Worm (Caenorhabditis elegans) whole organism, L1 larva: ENCODE results near the gene F17C8.3.
"Not testable (repeated sequence)": the region's sequence is repeated elsewhere in the genome, so short reads cannot be mapped to it uniquely, and the experiment has no call there.

Experiments
- C04F5.9 ChIP-seq: sonication (generic microtip); optimal IDR thresholded peaks from 2 replicates; lab custom pipeline; 2016; ENCODE audit warnings: missing genetic modification characterization, missing compliant biosample characterization
- C16A3.4 ChIP-seq: fragments of 150-350 bp; optimal IDR thresholded peaks from 2 replicates; lab custom pipeline; 2014; ENCODE audit warnings: missing biosample characterization, missing genetic modification characterization
- Y116A8C.19 ChIP-seq: sonication (generic microtip); optimal IDR thresholded peaks from 2 replicates; lab custom pipeline; 2016; ENCODE audit warnings: missing compliant biosample characterization, missing genetic modification characterization, borderline replicate concordance
- aha-1 ChIP-seq: fragments of 150-350 bp; optimal IDR thresholded peaks from 2 replicates; lab custom pipeline; 2014; ENCODE audit warnings: missing biosample characterization, missing genetic modification characterization
- ama-1 ChIP-seq: fragments of 150-350 bp; optimal IDR thresholded peaks from 2 replicates; lab custom pipeline; 2014
- ceh-88 ChIP-seq: fragments of 200-800 bp; sonication (Bioruptor generic); IDR thresholded peaks from 2 replicates; pipeline ENCODE4 v1.3.6; 2022; ENCODE audit warnings: missing genetic modification characterization, missing compliant biosample characterization
- dpl-1 ChIP-seq, 3 experiments: fragments of 150-350 bp in 2 of 3; sonication (generic microtip) in 1 of 3; optimal IDR thresholded peaks; 2 replicates each; lab custom pipeline; 2014 to 2017; ENCODE audit warnings: missing biosample characterization in 3 of 3, missing genetic modification characterization in 3 of 3, missing genetic modification reagents in 3 of 3
- dsc-1 ChIP-seq: sonication (generic microtip); optimal IDR thresholded peaks from 2 replicates; lab custom pipeline; 2016; ENCODE audit warnings: mild to moderate bottlenecking, missing genetic modification characterization, missing compliant biosample characterization
- efl-1 ChIP-seq, 4 experiments: fragments of 150-350 bp; optimal IDR thresholded peaks in 3 of 4; peaks in 1 of 4; 1 replicate in 1 of 4; 2 replicates in 3 of 4; lab custom pipeline; 2014; ENCODE audit warnings: missing biosample characterization in 2 of 4, missing genetic modification characterization in 2 of 4, missing genetic modification reagents in 2 of 4
- egl-13 ChIP-seq: sonication (generic microtip); optimal IDR thresholded peaks from 2 replicates; lab custom pipeline; 2016; ENCODE audit warnings: missing genotype, missing genetic modification reagents, missing genetic modification characterization, missing compliant biosample characterization
- egl-27 ChIP-seq, 2 experiments: fragments of 150-350 bp in 1 of 2; sonication (generic microtip); optimal IDR thresholded peaks; 3 replicates each; lab custom pipeline; 2017 to 2018; ENCODE audit warnings: missing biosample characterization in 2 of 2, missing genetic modification characterization in 2 of 2, missing genetic modification reagents in 2 of 2
- elt-3 ChIP-seq, 6 experiments: fragments of 150-350 bp in 1 of 6; sonication (generic microtip); optimal IDR thresholded peaks; 2 replicates each; lab custom pipeline; 2017 to 2018; ENCODE audit warnings: missing biosample characterization in 6 of 6, missing genetic modification characterization in 6 of 6, inconsistent platforms in 1 of 6
- ets-5 ChIP-seq: fragments of 200-800 bp; sonication (Bioruptor generic); IDR thresholded peaks from 2 replicates; pipeline ENCODE4 v1.3.6; 2022; ENCODE audit warnings: missing genetic modification characterization, missing compliant biosample characterization
- grh-1 ChIP-seq: fragments of 200-800 bp; sonication (Bioruptor generic); IDR thresholded peaks from 2 replicates; pipeline ENCODE4 v1.3.6; 2022; ENCODE audit warnings: missing genetic modification reagents, missing genetic modification characterization, missing compliant biosample characterization
- hpl-2 ChIP-seq: fragments of 150-350 bp; optimal IDR thresholded peaks from 2 replicates; lab custom pipeline; 2014; ENCODE audit warnings: missing biosample characterization, missing genetic modification reagents, missing genetic modification characterization
- irx-1 ChIP-seq: sonication (generic microtip); optimal IDR thresholded peaks from 2 replicates; lab custom pipeline; 2016; ENCODE audit warnings: missing genetic modification characterization, missing compliant biosample characterization
- isw-1 ChIP-seq: fragments of 200-800 bp; sonication (Bioruptor generic); IDR thresholded peaks from 2 replicates; pipeline ENCODE4 v1.3.6; 2022; ENCODE audit warnings: missing genetic modification characterization, missing compliant biosample characterization
- lin-14 ChIP-seq: fragments of 200-800 bp; sonication (Bioruptor generic); optimal IDR thresholded peaks from 2 replicates; lab custom pipeline; 2018; ENCODE audit warnings: mild to moderate bottlenecking, missing genetic modification characterization, moderate library complexity, missing compliant biosample characterization
- lir-3 ChIP-seq: sonication (generic microtip); optimal IDR thresholded peaks from 2 replicates; lab custom pipeline; 2016; ENCODE audit warnings: mild to moderate bottlenecking, missing genetic modification characterization, moderate library complexity, missing compliant biosample characterization; ENCODE audit not compliant: poor library complexity
- lsy-2 ChIP-seq, 2 experiments: fragments of 150-350 bp; optimal IDR thresholded peaks; 2 replicates each; lab custom pipeline; 2014; ENCODE audit warnings: missing biosample characterization in 2 of 2, missing genetic modification characterization in 2 of 2
- mab-9 ChIP-seq: fragments of 200-800 bp; sonication (Bioruptor generic); IDR thresholded peaks from 2 replicates; pipeline ENCODE4 v1.3.6; 2022; ENCODE audit warnings: missing genetic modification reagents, missing genetic modification characterization, missing compliant biosample characterization
- mef-2 ChIP-seq: fragments of 150-350 bp; optimal IDR thresholded peaks from 2 replicates; lab custom pipeline; 2014; ENCODE audit warnings: missing biosample characterization, missing genetic modification characterization
- mep-1 ChIP-seq: fragments of 150-350 bp; optimal IDR thresholded peaks from 2 replicates; lab custom pipeline; 2014; ENCODE audit warnings: missing biosample characterization, missing genetic modification characterization
- nhr-11 ChIP-seq: fragments of 150-350 bp; optimal IDR thresholded peaks from 2 replicates; lab custom pipeline; 2014; ENCODE audit warnings: missing biosample characterization, missing genetic modification characterization
- nhr-19 ChIP-seq: fragments of 200-800 bp; sonication (Bioruptor generic); conservative IDR thresholded peaks from 2 replicates; pipeline ENCODE4 v1.3.6; 2022; ENCODE audit warnings: missing genetic modification characterization, missing compliant biosample characterization
- nhr-20 ChIP-seq: sonication (generic microtip); optimal IDR thresholded peaks from 2 replicates; lab custom pipeline; 2016; ENCODE audit warnings: mild to moderate bottlenecking, missing genetic modification characterization, missing compliant biosample characterization
- nhr-237 ChIP-seq: fragments of 150-350 bp; optimal IDR thresholded peaks from 2 replicates; lab custom pipeline; 2014; ENCODE audit warnings: missing biosample characterization, missing genetic modification characterization
- nhr-28 ChIP-seq: fragments of 150-350 bp; optimal IDR thresholded peaks from 2 replicates; lab custom pipeline; 2014; ENCODE audit warnings: missing biosample characterization, missing genetic modification characterization
- nhr-77 ChIP-seq: fragments of 150-350 bp; optimal IDR thresholded peaks from 2 replicates; lab custom pipeline; 2014; ENCODE audit warnings: missing biosample characterization, missing genetic modification characterization
- pqm-1 ChIP-seq: sonication (generic microtip); optimal IDR thresholded peaks from 3 replicates; lab custom pipeline; 2017; ENCODE audit warnings: missing biosample characterization, missing genetic modification characterization
- rnt-1 ChIP-seq: sonication (generic microtip); optimal IDR thresholded peaks from 2 replicates; lab custom pipeline; 2016; ENCODE audit warnings: mild to moderate bottlenecking, missing genetic modification characterization, moderate library complexity, missing compliant biosample characterization
- skn-1 ChIP-seq: fragments of 150-350 bp; optimal IDR thresholded peaks from 2 replicates; lab custom pipeline; 2014; ENCODE audit warnings: missing biosample characterization, missing genetic modification characterization
- snu-23 ChIP-seq: sonication (generic microtip); optimal IDR thresholded peaks from 2 replicates; lab custom pipeline; 2016; ENCODE audit warnings: missing genetic modification characterization, missing compliant biosample characterization
- sptf-1 ChIP-seq: fragments of 150-350 bp; optimal IDR thresholded peaks from 2 replicates; lab custom pipeline; 2014; ENCODE audit warnings: missing biosample characterization, missing genetic modification characterization
- tbx-2 ChIP-seq: sonication (generic microtip); optimal IDR thresholded peaks from 2 replicates; lab custom pipeline; 2016; ENCODE audit warnings: missing genetic modification characterization, missing compliant biosample characterization
- tlp-1 ChIP-seq: fragments of 150-350 bp; optimal IDR thresholded peaks from 2 replicates; lab custom pipeline; 2014; ENCODE audit warnings: missing biosample characterization, missing genetic modification characterization
- unc-130 ChIP-seq: fragments of 150-350 bp; optimal IDR thresholded peaks from 2 replicates; lab custom pipeline; 2017; ENCODE audit warnings: missing biosample characterization, missing genetic modification characterization, inconsistent platforms
- unc-30 ChIP-seq: sonication (generic microtip); optimal IDR thresholded peaks from 2 replicates; lab custom pipeline; 2017; ENCODE audit warnings: missing biosample characterization, missing genetic modification characterization
- unc-86 ChIP-seq: sonication (generic microtip); optimal IDR thresholded peaks from 2 replicates; lab custom pipeline; 2016; ENCODE audit warnings: missing genetic modification characterization, missing compliant biosample characterization
- unc-98 ChIP-seq: fragments of 200-800 bp; sonication (Bioruptor generic); IDR thresholded peaks from 2 replicates; pipeline ENCODE4 v1.3.6; 2022; ENCODE audit warnings: missing genetic modification characterization, missing compliant biosample characterization
- ztf-4 ChIP-seq: fragments of 150-350 bp; optimal IDR thresholded peaks from 2 replicates; lab custom pipeline; 2014; ENCODE audit warnings: missing biosample characterization, missing genetic modification characterization

Gene F17C8.3

DNA sequence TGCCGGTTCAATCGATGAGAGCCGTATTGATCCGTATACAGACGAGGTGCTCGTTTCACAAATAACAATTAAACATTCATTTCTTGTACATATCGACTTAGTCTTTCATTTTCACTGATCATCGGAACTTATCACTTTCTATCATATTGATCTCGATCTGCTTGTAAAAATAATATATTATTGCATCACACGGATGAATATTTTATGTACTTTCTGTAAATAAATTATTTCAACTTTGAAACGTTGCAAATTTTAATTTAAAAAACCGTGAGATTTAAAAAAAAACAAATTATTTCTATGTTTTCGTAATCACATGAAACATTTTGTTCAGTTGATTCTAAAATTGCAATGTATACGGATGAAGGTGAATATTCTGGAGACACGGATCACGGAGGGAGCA is 10.9 kb downstream of the F17C8.3 start, which contains the start of gene twk-6:
Gene twk-6, plus strand, starts transcription at position 301 of the 400 bp plus-strand sequence.
- not testable (repeated sequence) for TF ChIP-seq nhr-237 (tag; lab: Kevin White, UChicago); sptf-1 (tag; lab: Kevin White, UChicago); hpl-2

DNA sequence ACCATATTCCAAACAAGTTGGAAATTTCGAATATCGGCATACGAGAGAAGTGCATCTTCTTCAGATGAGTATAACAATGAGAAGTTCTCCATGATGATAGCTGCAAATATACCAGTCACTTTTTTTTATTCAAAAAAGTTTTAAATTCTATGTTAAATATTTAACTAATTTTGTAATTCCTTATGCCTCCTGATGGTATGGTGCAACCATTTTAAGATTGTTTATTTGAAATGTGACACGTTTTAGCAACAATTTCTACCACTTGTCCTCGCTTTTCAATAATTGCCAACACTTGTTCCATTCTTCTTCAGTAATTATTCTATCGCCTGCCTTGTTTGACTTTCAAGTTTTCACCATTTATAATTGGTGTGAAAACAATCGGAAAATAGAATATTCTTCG is 14.2 kb downstream of the F17C8.3 start, which contains the start of gene F17C8.6:
Gene F17C8.6, minus strand, starts transcription at position 101 of the 400 bp plus-strand sequence.
- no peak for TF ChIP-seq skn-1
- TF ChIP-seq nhr-19: no peak
- no peak for TF ChIP-seq mef-2
- no peak for TF ChIP-seq unc-86
- TF ChIP-seq unc-130 (tag; lab: Kevin White, UChicago): no peak
- TF ChIP-seq irx-1: no peak
- no peak for TF ChIP-seq dpl-1 (GFP tag; optimal IDR thresholded peaks at IDR 0.05; lab: Kevin White, UChicago)
- no peak for TF ChIP-seq unc-30
- no peak for TF ChIP-seq egl-27 (tag; optimal IDR thresholded peaks at IDR 0.05; lab: Kevin White, UChicago)
- no peak for TF ChIP-seq isw-1
- TF ChIP-seq ceh-88: no peak
- TF ChIP-seq C16A3.4 (tag; lab: Kevin White, UChicago): no peak
- TF ChIP-seq dsc-1 (tag; lab: Kevin White, UChicago): no peak
- no peak for TF ChIP-seq rnt-1 (tag; lab: Kevin White, UChicago)
- TF ChIP-seq lin-14 (GFP tag; lab: Kevin White, UChicago): no peak
- TF ChIP-seq sptf-1 (tag; lab: Kevin White, UChicago): no peak
- TF ChIP-seq ztf-4: no peak

DNA sequence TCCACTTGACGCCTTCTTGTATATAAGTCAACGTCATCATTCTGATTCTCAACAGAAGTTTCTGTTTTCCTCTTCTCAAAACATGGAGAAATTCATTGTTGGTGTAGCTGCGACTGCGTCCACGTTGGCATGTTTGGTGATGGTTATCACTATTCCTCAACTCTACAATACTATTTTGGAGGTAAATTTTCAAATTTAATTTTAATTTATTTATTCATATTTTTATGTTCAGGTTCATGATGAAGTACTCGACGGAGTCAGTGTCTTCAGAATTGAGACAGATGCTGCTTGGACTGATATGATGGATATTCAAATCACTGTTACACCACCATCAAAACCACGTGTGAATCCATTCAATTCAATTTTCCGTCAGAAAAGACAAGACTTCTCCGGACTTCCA is 16.4 kb downstream of the F17C8.3 start, which contains the start of gene col-89:
Gene col-89, plus strand, starts transcription at position 19 of the 400 bp plus-strand sequence.
- TF ChIP-seq aha-1 (tag; lab: Kevin White, UChicago) (no peak), ets-5 (GFP tag; lab: Robert Waterston, UW) (no peak), efl-1 (optimal IDR thresholded peaks at IDR 0.05; lab: Kevin White, UChicago) (no peak), efl-1 (GFP tag; optimal IDR thresholded peaks at IDR 0.05 in 1 of 2; lab: Kevin White, UChicago) (peak in 1 of 2 experiments; percentile 66)
- TF ChIP-seq, all 84 proteins: peak for 1

- TF ChIP-seq lir-3 (tag; lab: Kevin White, UChicago): no peak
- TF ChIP-seq tlp-1 (tag; lab: Kevin White, UChicago): no peak
- TF ChIP-seq efl-1 (optimal IDR thresholded peaks at IDR 0.05; lab: Kevin White, UChicago): no peak
- TF ChIP-seq efl-1 (GFP tag; optimal IDR thresholded peaks at IDR 0.05 in 1 of 2; lab: Kevin White, UChicago): peak in 1 of 2 experiments; percentile 10
These were observed 16.9 kb downstream of the F17C8.3 start for ce11 chrIII:4748666-4749065.

ce11 chrIII:4752569-4752968 is 20.8 kb downstream of the F17C8.3 start:
- TF ChIP-seq lsy-2 (tag; optimal IDR thresholded peaks at IDR 0.05; lab: Kevin White, UChicago) (peak in 1 of 2 experiments; percentile 23), isw-1 (peak; percentile 59), nhr-19 (peak; percentile 64), C04F5.9 (tag; lab: Kevin White, UChicago) (peak; percentile 95), grh-1 (GFP tag; lab: Robert Waterston, UW) (0 out of 2 replicates have a peak, but pooled peaks have one; percentile 29), mab-9 (0 out of 2 replicates have a peak, but pooled peaks have one; percentile 34)

- TF ChIP-seq pqm-1 (tag; lab: Kevin White, UChicago): no peak
- TF ChIP-seq unc-130 (tag; lab: Kevin White, UChicago): peak; percentile 97
- TF ChIP-seq C04F5.9 (tag; lab: Kevin White, UChicago): peak; percentile 99
- peak; percentile 91 for TF ChIP-seq nhr-20 (tag; lab: Kevin White, UChicago)
- no peak for TF ChIP-seq ama-1 (lab: Kevin White, UChicago)
- peak; percentile 97 for TF ChIP-seq C16A3.4 (tag; lab: Kevin White, UChicago)
- peak; percentile 82 for TF ChIP-seq egl-13 (tag; lab: Kevin White, UChicago)
- TF ChIP-seq lin-14 (GFP tag; lab: Kevin White, UChicago): peak; percentile 95
- no peak; the same call in 1 of the 2 replicates for TF ChIP-seq unc-98
- TF ChIP-seq irx-1: peak; percentile 85
- peak; percentile 97 for TF ChIP-seq lsy-2 (tag; optimal IDR thresholded peaks at IDR 0.05; lab: Kevin White, UChicago)
- TF ChIP-seq elt-3 (tag; optimal IDR thresholded peaks at IDR 0.05; lab: Kevin White, UChicago): peak in 5 of 6 experiments; percentile 13 to 90 (median 75)
- no peak for TF ChIP-seq nhr-28
- TF ChIP-seq nhr-11 (tag; lab: Kevin White, UChicago): peak; percentile 74
- peak; percentile 89 for TF ChIP-seq nhr-77 (tag; lab: Kevin White, UChicago)
- no peak for TF ChIP-seq Y116A8C.19
- peak; percentile 98 for TF ChIP-seq mep-1 (tag; lab: Kevin White, UChicago)
- TF ChIP-seq nhr-19: peak; percentile 93
- TF ChIP-seq tbx-2 (tag; lab: Kevin White, UChicago): peak; percentile 93
- TF ChIP-seq snu-23 (GFP tag; lab: Kevin White, UChicago): peak; percentile 96
- peak; percentile 88 to 93 (median 93) for TF ChIP-seq dpl-1 (GFP tag; optimal IDR thresholded peaks at IDR 0.05; lab: Kevin White, UChicago)
- peak; percentile 64 for TF ChIP-seq ceh-88
These were observed 22.3 kb downstream of the F17C8.3 start, which contains the start of the genes rps-0 and rbg-3 for ce11 chrIII:4754001-4754561. Gene rps-0, minus strand, starts transcription at chrIII:4754051. Gene rbg-3, plus strand, starts transcription at chrIII:4754424.
